Fruit fly (Drosophila melanogaster) whole organism, adult: ENCODE data around the gene ocn.
A peak's percentile ranks its signal among the peaks of the same experiment; 100 is the strongest.

ENCODE experiments used
- CG11617 ChIP-seq: fragments of 200-800 bp; sonication (Bioruptor generic); optimal IDR thresholded peaks from 2 replicates; lab custom pipeline; 2017; ENCODE audit warnings: mild to moderate bottlenecking, missing biosample characterization, missing genetic modification reagents, missing genetic modification characterization
- CG12768 ChIP-seq: fragments of 200-800 bp; sonication (Bioruptor generic); optimal IDR thresholded peaks from 2 replicates; lab custom pipeline; 2017; ENCODE audit warnings: missing biosample characterization, missing genetic modification characterization, mild to moderate bottlenecking, moderate library complexity, missing genetic modification reagents
- CG14711 ChIP-seq: fragments of 200-800 bp; sonication (Bioruptor generic); optimal IDR thresholded peaks from 2 replicates; lab custom pipeline; 2018; ENCODE audit warnings: missing biosample characterization, mild to moderate bottlenecking, missing genetic modification characterization, moderate library complexity
- CG1620 ChIP-seq: fragments of 200-800 bp; sonication (Bioruptor generic); optimal IDR thresholded peaks from 2 replicates; lab custom pipeline; 2016; ENCODE audit warnings: missing biosample characterization, missing genetic modification characterization
- CG33017 ChIP-seq: fragments of 200-800 bp; sonication (Bioruptor generic); optimal IDR thresholded peaks from 2 replicates; lab custom pipeline; 2018; ENCODE audit warnings: missing biosample characterization, mild to moderate bottlenecking, missing genetic modification characterization, moderate library complexity
- CG5204 ChIP-seq: fragments of 200-800 bp; sonication (Bioruptor generic); optimal IDR thresholded peaks from 2 replicates; lab custom pipeline; 2016; ENCODE audit warnings: missing biosample characterization, missing genetic modification characterization
- CG7045 ChIP-seq: fragments of 200-800 bp; sonication (Bioruptor generic); optimal IDR thresholded peaks from 2 replicates; lab custom pipeline; 2017; ENCODE audit warnings: missing biosample characterization, mild to moderate bottlenecking, missing genetic modification characterization
- CG7101 ChIP-seq: fragments of 200-800 bp; sonication (Bioruptor generic); optimal IDR thresholded peaks from 2 replicates; lab custom pipeline; 2018; ENCODE audit warnings: missing biosample characterization, mild to moderate bottlenecking, missing genetic modification characterization, moderate library complexity
- Clk ChIP-seq: fragments of 200-800 bp; sonication (Bioruptor generic); optimal IDR thresholded peaks from 2 replicates; lab custom pipeline; 2017; ENCODE audit warnings: missing biosample characterization, missing genetic modification characterization
- Crg-1 ChIP-seq: fragments of 200-800 bp; sonication (Bioruptor generic); optimal IDR thresholded peaks from 2 replicates; lab custom pipeline; 2016; ENCODE audit warnings: missing biosample characterization, missing genetic modification characterization
- Hr96 ChIP-seq: fragments of 200-800 bp; sonication (Bioruptor generic); optimal IDR thresholded peaks from 2 replicates; lab custom pipeline; 2016; ENCODE audit warnings: missing biosample characterization, missing genetic modification characterization
- Mnt ChIP-seq: fragments of 200-800 bp; sonication (Bioruptor generic); optimal IDR thresholded peaks from 2 replicates; lab custom pipeline; 2016; ENCODE audit warnings: missing biosample characterization, mild to moderate bottlenecking, missing genetic modification characterization
- bab1 ChIP-seq: fragments of 200-800 bp; sonication (Bioruptor generic); optimal IDR thresholded peaks from 3 replicates; lab custom pipeline; 2019; ENCODE audit warnings: missing biosample characterization, mild to moderate bottlenecking, missing genetic modification characterization, moderate library complexity
- cic ChIP-seq: fragments of 200-800 bp; sonication (Bioruptor generic); optimal IDR thresholded peaks from 2 replicates; lab custom pipeline; 2017; ENCODE audit warnings: missing biosample characterization, mild to moderate bottlenecking, missing genetic modification characterization, moderate library complexity
- cnc ChIP-seq, 2 experiments: fragments of >200 bp; optimal IDR thresholded peaks; 2 replicates each; lab custom pipeline; 2017
- kay ChIP-seq: fragments of 200-800 bp; sonication (Bioruptor generic); peaks from one replicate; lab custom pipeline; 2016; ENCODE audit warnings: missing biosample characterization, missing genetic modification characterization, borderline replicate concordance
- ovo ChIP-seq: fragments of 200-800 bp; sonication (Bioruptor generic); optimal IDR thresholded peaks from 2 replicates; lab custom pipeline; 2016; ENCODE audit warnings: missing biosample characterization, missing genetic modification characterization
- pad ChIP-seq: fragments of 200-800 bp; sonication (Bioruptor generic); optimal IDR thresholded peaks from 3 replicates; lab custom pipeline; 2017; ENCODE audit warnings: missing biosample characterization, missing genetic modification characterization, mild to moderate bottlenecking, moderate library complexity, missing genetic modification reagents
- tj ChIP-seq: fragments of 200-800 bp; sonication (Bioruptor generic); optimal IDR thresholded peaks from 3 replicates; lab custom pipeline; 2017; ENCODE audit warnings: missing biosample characterization, mild to moderate bottlenecking, missing genetic modification characterization, moderate library complexity
- toe ChIP-seq: fragments of 200-800 bp; sonication (Bioruptor generic); optimal IDR thresholded peaks from 2 replicates; lab custom pipeline; 2016; ENCODE audit warnings: missing biosample characterization, missing genetic modification characterization

The ocn gene

dm6 chr3R:30022452-30023028 is 15.0 kb downstream of the ocn start, which contains the start of the genes RpS28a and Axn:
Gene RpS28a, minus strand, starts transcription at chr3R:30022648.
Gene Axn, plus strand, starts transcription at chr3R:30022842.
- TF ChIP-seq CG5204: no peak
- no peak for TF ChIP-seq pad (GFP tag; lab: Kevin White, UChicago)
- TF ChIP-seq bab1: no peak
- TF ChIP-seq Mnt (GFP tag; lab: Kevin White, UChicago): peak; percentile 5
- TF ChIP-seq Hr96 (GFP tag; lab: Kevin White, UChicago): no peak
- TF ChIP-seq cic (GFP tag; lab: Kevin White, UChicago): no peak
- no peak for TF ChIP-seq CG7101
- TF ChIP-seq CG14711 (tag; lab: Kevin White, UChicago): peak; percentile 57

dm6 chr3R:30021559-30022451 is 15.7 kb downstream of the ocn start, which contains the start of gene Mgat2:
Gene Mgat2, minus strand, starts transcription at chr3R:30022221.
- peak; percentile 53 for TF ChIP-seq CG11617 (GFP tag; lab: Kevin White, UChicago)
- TF ChIP-seq cic (GFP tag; lab: Kevin White, UChicago): peak; percentile 85
- TF ChIP-seq pad (GFP tag; lab: Kevin White, UChicago): no peak
- no peak for TF ChIP-seq cnc (optimal IDR thresholded peaks at IDR 0.05; lab: Kevin White, UChicago)
- TF ChIP-seq Crg-1: no peak
- peak; percentile 67 for TF ChIP-seq CG12768 (GFP tag; lab: Kevin White, UChicago)
- no peak for TF ChIP-seq Clk (GFP tag; lab: Kevin White, UChicago)
- TF ChIP-seq bab1: peak; percentile 41
- TF ChIP-seq kay (GFP tag; lab: Kevin White, UChicago): no peak
- peak; percentile 65 for TF ChIP-seq CG33017 (tag; lab: Kevin White, UChicago)
- TF ChIP-seq CG14711 (tag; lab: Kevin White, UChicago): no peak
- peak; percentile 75 for TF ChIP-seq Mnt (GFP tag; lab: Kevin White, UChicago)
- TF ChIP-seq ovo (GFP tag; lab: Kevin White, UChicago): no peak
- TF ChIP-seq CG7045: peak; percentile 50
- peak; percentile 42 for TF ChIP-seq CG7101
- no peak for TF ChIP-seq toe (GFP tag; lab: Kevin White, UChicago)
- TF ChIP-seq tj (GFP tag; lab: Kevin White, UChicago): peak; percentile 28
- TF ChIP-seq CG1620 (GFP tag; lab: Kevin White, UChicago): no peak
- no peak for TF ChIP-seq CG5204
- TF ChIP-seq Hr96 (GFP tag; lab: Kevin White, UChicago): peak; percentile 72

- TF ChIP-seq ovo (GFP tag; lab: Kevin White, UChicago) (no peak), Mnt (GFP tag; lab: Kevin White, UChicago) (no peak), CG11617 (GFP tag; lab: Kevin White, UChicago) (no peak), Clk (GFP tag; lab: Kevin White, UChicago) (no peak), CG33017 (tag; lab: Kevin White, UChicago) (no peak), bab1 (peak; percentile 19), kay (GFP tag; lab: Kevin White, UChicago) (no peak), cnc (optimal IDR thresholded peaks at IDR 0.05; lab: Kevin White, UChicago) (no peak), CG14711 (tag; lab: Kevin White, UChicago) (no peak), tj (GFP tag; lab: Kevin White, UChicago) (peak; percentile 89)
Measured at dm6 chr3R:30021009-30021408, 16.5 kb downstream of the ocn start.

dm6 chr3R:30014977-30015514 is 22.5 kb downstream of the ocn start, which contains the start of gene CG7920:
Gene CG7920, minus strand, starts transcription at chr3R:30015284.
- TF ChIP-seq bab1 (peak; percentile 83), pad (GFP tag; lab: Kevin White, UChicago) (peak; percentile 67), kay (GFP tag; lab: Kevin White, UChicago) (no peak), CG7045 (peak; percentile 37), CG14711 (tag; lab: Kevin White, UChicago) (peak; percentile 60), Crg-1 (peak; percentile 72), toe (GFP tag; lab: Kevin White, UChicago) (peak; percentile 7), Hr96 (GFP tag; lab: Kevin White, UChicago) (peak; percentile 68), CG11617 (GFP tag; lab: Kevin White, UChicago) (peak; percentile 54), cnc (optimal IDR thresholded peaks at IDR 0.05; lab: Kevin White, UChicago) (peak in 1 of 2 experiments; percentile 62), CG33017 (tag; lab: Kevin White, UChicago) (peak; percentile 45), cic (GFP tag; lab: Kevin White, UChicago) (peak; percentile 31), ovo (GFP tag; lab: Kevin White, UChicago) (no peak), CG12768 (GFP tag; lab: Kevin White, UChicago) (peak; percentile 41), tj (GFP tag; lab: Kevin White, UChicago) (no peak), CG1620 (GFP tag; lab: Kevin White, UChicago) (peak; percentile 59), Clk (GFP tag; lab: Kevin White, UChicago) (no peak), CG7101 (peak; percentile 69), CG5204 (no peak), Mnt (GFP tag; lab: Kevin White, UChicago) (peak; percentile 37)

dm6 chr3R:30014480-30014879 is 23.1 kb downstream of the ocn start:
- TF ChIP-seq CG5204: no peak
- peak; percentile 49 for TF ChIP-seq cic (GFP tag; lab: Kevin White, UChicago)
- no peak for TF ChIP-seq CG11617 (GFP tag; lab: Kevin White, UChicago)
- TF ChIP-seq Clk (GFP tag; lab: Kevin White, UChicago): no peak
- TF ChIP-seq pad (GFP tag; lab: Kevin White, UChicago): no peak
- no peak for TF ChIP-seq Hr96 (GFP tag; lab: Kevin White, UChicago)
